Worm (Caenorhabditis elegans) whole organism, young adult: ENCODE data around the gene M03F8.6.

Source experiments
- B0035.1 ChIP-seq: sonication (generic microtip); optimal IDR thresholded peaks from 2 replicates; lab custom pipeline; 2016; ENCODE audit warnings: missing genetic modification characterization, mild to moderate bottlenecking, missing compliant biosample characterization, missing genotype, missing genetic modification reagents
- C06A6.2 ChIP-seq: fragments of 200-800 bp; sonication (Bioruptor generic); conservative IDR thresholded peaks from 2 replicates; pipeline ENCODE4 v1.3.6; 2022; ENCODE audit warnings: missing genetic modification characterization, missing compliant biosample characterization
- D2030.7 ChIP-seq: fragments of 200-800 bp; sonication (Bioruptor generic); IDR thresholded peaks from 2 replicates; pipeline ENCODE4 v1.3.6; 2022; ENCODE audit warnings: missing genetic modification reagents, missing genetic modification characterization, missing compliant biosample characterization
- F55B11.4 ChIP-seq: sonication (generic microtip); optimal IDR thresholded peaks from 2 replicates; lab custom pipeline; 2016; ENCODE audit warnings: missing compliant biosample characterization, missing genetic modification characterization, borderline replicate concordance; ENCODE audit not compliant: insufficient read depth
- F57A8.1 ChIP-seq: fragments of 200-800 bp; sonication (Bioruptor generic); optimal IDR thresholded peaks from 2 replicates; lab custom pipeline; 2018; ENCODE audit warnings: mild to moderate bottlenecking, missing genetic modification characterization, moderate library complexity, missing compliant biosample characterization
- K12H6.12 ChIP-seq: fragments of 200-800 bp; sonication (Bioruptor generic); optimal IDR thresholded peaks from 2 replicates; lab custom pipeline; 2018; ENCODE audit warnings: mild to moderate bottlenecking, missing genetic modification characterization, missing compliant biosample characterization
- T07F8.4 ChIP-seq: sonication (generic microtip); optimal IDR thresholded peaks from 2 replicates; lab custom pipeline; 2016; ENCODE audit warnings: mild to moderate bottlenecking, missing genetic modification characterization, moderate library complexity, missing compliant biosample characterization
- ama-1 ChIP-seq, 3 experiments: fragments of 150-350 bp in 1 of 3; sonication (generic microtip) in 2 of 3; optimal IDR thresholded peaks; 2 replicates each; lab custom pipeline; 2014 to 2018; ENCODE audit warnings: missing biosample characterization in 2 of 3, missing genetic modification characterization in 2 of 3, missing genetic modification reagents in 2 of 3
- aptf-2 ChIP-seq: fragments of 200-800 bp; sonication (Bioruptor generic); conservative IDR thresholded peaks from 2 replicates; pipeline ENCODE4 v1.3.6; 2022; ENCODE audit warnings: missing genetic modification reagents, missing genetic modification characterization, missing compliant biosample characterization
- bed-1 ChIP-seq: fragments of 200-800 bp; sonication (Bioruptor generic); IDR thresholded peaks from 2 replicates; pipeline ENCODE4 v1.3.6; 2022; ENCODE audit warnings: missing genetic modification reagents, missing genetic modification characterization, missing compliant biosample characterization
- bed-2 ChIP-seq: fragments of 200-800 bp; sonication (Bioruptor generic); IDR thresholded peaks from 2 replicates; pipeline ENCODE4 v1.3.6; 2022; ENCODE audit warnings: missing genetic modification reagents, missing genetic modification characterization, missing compliant biosample characterization
- ceh-100 ChIP-seq: fragments of 200-800 bp; sonication (Bioruptor generic); IDR thresholded peaks from 2 replicates; pipeline ENCODE4 v1.3.6; 2022; ENCODE audit warnings: missing genetic modification reagents, missing genetic modification characterization, missing compliant biosample characterization
- dpff-1 ChIP-seq: sonication (generic microtip); optimal IDR thresholded peaks from 2 replicates; lab custom pipeline; 2017; ENCODE audit warnings: mild to moderate bottlenecking, missing genetic modification characterization, missing compliant biosample characterization
- efl-1 ChIP-seq: fragments of 150-350 bp; optimal IDR thresholded peaks from 2 replicates; lab custom pipeline; 2014; ENCODE audit warnings: missing biosample characterization, missing genetic modification reagents, missing genetic modification characterization
- gei-17 ChIP-seq: fragments of 200-800 bp; sonication (Bioruptor generic); optimal IDR thresholded peaks from 2 replicates; lab custom pipeline; 2018; ENCODE audit warnings: mild to moderate bottlenecking, missing genetic modification characterization, missing compliant biosample characterization
- hlh-12 ChIP-seq: sonication (generic microtip); optimal IDR thresholded peaks from 2 replicates; lab custom pipeline; 2016; ENCODE audit warnings: missing genetic modification characterization, missing compliant biosample characterization
- hmg-1.2 ChIP-seq: fragments of 200-800 bp; sonication (Bioruptor generic); IDR thresholded peaks from 2 replicates; pipeline ENCODE4 v1.3.6; 2022; ENCODE audit warnings: missing genetic modification reagents, missing genetic modification characterization, missing compliant biosample characterization
- hmg-20 ChIP-seq: fragments of 200-800 bp; sonication (Bioruptor generic); IDR thresholded peaks from 2 replicates; pipeline ENCODE4 v1.3.6; 2022; ENCODE audit warnings: missing genetic modification reagents, missing genetic modification characterization, missing compliant biosample characterization
- let-607 ChIP-seq, 2 experiments: fragments of 200-800 bp in 1 of 2; sonication (Bioruptor generic) in 1 of 2; sonication (generic microtip) in 1 of 2; optimal IDR thresholded peaks; 2 replicates each; lab custom pipeline; 2016 to 2018; ENCODE audit warnings: mild to moderate bottlenecking in 2 of 2, missing compliant biosample characterization in 2 of 2, missing genetic modification characterization in 2 of 2, moderate library complexity in 2 of 2, missing genotype in 1 of 2
- lin-40 ChIP-seq: sonication (generic microtip); optimal IDR thresholded peaks from 2 replicates; lab custom pipeline; 2016; ENCODE audit warnings: missing genetic modification characterization, mild to moderate bottlenecking, missing compliant biosample characterization, missing genotype, missing genetic modification reagents
- madf-6 ChIP-seq: fragments of 200-800 bp; sonication (Bioruptor generic); IDR thresholded peaks from 2 replicates; pipeline ENCODE4 v1.3.6; 2022; ENCODE audit warnings: missing genetic modification reagents, missing genetic modification characterization, missing compliant biosample characterization
- madf-8 ChIP-seq: fragments of 200-800 bp; sonication (Bioruptor generic); conservative IDR thresholded peaks from 2 replicates; pipeline ENCODE4 v1.3.6; 2022; ENCODE audit warnings: missing genetic modification reagents, missing genetic modification characterization, missing compliant biosample characterization
- mel-28 ChIP-seq: sonication (generic microtip); optimal IDR thresholded peaks from 2 replicates; lab custom pipeline; 2016; ENCODE audit warnings: borderline replicate concordance, mild to moderate bottlenecking, missing genetic modification characterization, missing compliant biosample characterization
- mxl-1 ChIP-seq: sonication (generic microtip); optimal IDR thresholded peaks from 2 replicates; lab custom pipeline; 2016; ENCODE audit warnings: missing genetic modification characterization, missing compliant biosample characterization
- nhr-179 ChIP-seq: sonication (generic microtip); optimal IDR thresholded peaks from 2 replicates; lab custom pipeline; 2016; ENCODE audit warnings: mild to moderate bottlenecking, missing genetic modification characterization, missing compliant biosample characterization
- nhr-27 ChIP-seq: fragments of 200-800 bp; sonication (Bioruptor generic); optimal IDR thresholded peaks from 2 replicates; lab custom pipeline; 2018; ENCODE audit warnings: mild to moderate bottlenecking, missing genetic modification characterization, moderate library complexity, missing compliant biosample characterization
- pha-4 ChIP-seq: fragments of 150-350 bp; sonication (generic microtip); optimal IDR thresholded peaks from 2 replicates; lab custom pipeline; 2014; ENCODE audit warnings: missing biosample characterization, missing genetic modification reagents, missing genetic modification characterization
- snpc-3.4 ChIP-seq: sonication (generic microtip); optimal IDR thresholded peaks from 2 replicates; lab custom pipeline; 2017; ENCODE audit warnings: missing genetic modification characterization, mild to moderate bottlenecking, missing compliant biosample characterization, antibody characterized with exemption, moderate library complexity, missing genotype, missing genetic modification reagents
- somi-1 ChIP-seq: fragments of 200-800 bp; sonication (Bioruptor generic); optimal IDR thresholded peaks from 2 replicates; lab custom pipeline; 2018; ENCODE audit warnings: mild to moderate bottlenecking, missing genetic modification characterization, missing compliant biosample characterization
- tbx-9 ChIP-seq: sonication (generic microtip); optimal IDR thresholded peaks from 2 replicates; lab custom pipeline; 2016; ENCODE audit warnings: borderline replicate concordance, missing genetic modification characterization, inconsistent platforms, missing compliant biosample characterization
- tlf-1 ChIP-seq: fragments of 200-800 bp; sonication (Bioruptor generic); optimal IDR thresholded peaks from 2 replicates; lab custom pipeline; 2018; ENCODE audit warnings: mild to moderate bottlenecking, missing genetic modification characterization, missing compliant biosample characterization
- zfh-2 ChIP-seq: fragments of 200-800 bp; sonication (Bioruptor generic); conservative IDR thresholded peaks from 2 replicates; pipeline ENCODE4 v1.3.6; 2022; ENCODE audit warnings: missing genetic modification reagents, missing genetic modification characterization, missing compliant biosample characterization
- zim-3 ChIP-seq: sonication (generic microtip); optimal IDR thresholded peaks from 2 replicates; lab custom pipeline; 2017; ENCODE audit warnings: mild to moderate bottlenecking, missing genetic modification characterization, moderate library complexity, missing compliant biosample characterization
- ztf-18 ChIP-seq: sonication (generic microtip); optimal IDR thresholded peaks from 2 replicates; lab custom pipeline; 2016; ENCODE audit warnings: missing genotype, mild to moderate bottlenecking, missing genetic modification characterization, missing compliant biosample characterization
- ztf-26 ChIP-seq: sonication (generic microtip); optimal IDR thresholded peaks from 2 replicates; lab custom pipeline; 2017; ENCODE audit warnings: missing genetic modification characterization, missing compliant biosample characterization
- ztf-28 ChIP-seq: fragments of 200-800 bp; sonication (Bioruptor generic); IDR thresholded peaks from 2 replicates; pipeline ENCODE4 v1.3.6; 2022; ENCODE audit warnings: missing genetic modification reagents, missing genetic modification characterization, missing compliant biosample characterization
- ztf-6 ChIP-seq: fragments of 200-800 bp; sonication (Bioruptor generic); IDR thresholded peaks from 2 replicates; pipeline ENCODE4 v1.3.6; 2022; ENCODE audit warnings: missing genetic modification reagents, missing genetic modification characterization, missing compliant biosample characterization

Gene M03F8.6

ce11 chrV:5990383-5990782, 35.7 kb upstream of the M03F8.6 start, which contains the start of gene fut-8:
Gene fut-8, minus strand, starts transcription at chrV:5990483.
- TF ChIP-seq somi-1 (GFP tag; lab: Kevin White, UChicago): no peak
- TF ChIP-seq tbx-9: no peak
- TF ChIP-seq hmg-20 (GFP tag; lab: Robert Waterston, UW): no peak
- TF ChIP-seq lin-40 (tag; lab: Kevin White, UChicago): no peak
- TF ChIP-seq zfh-2 (GFP tag; lab: Robert Waterston, UW): no peak
- no peak for TF ChIP-seq gei-17
- no peak for TF ChIP-seq ama-1 (optimal IDR thresholded peaks at IDR 0.05; lab: Kevin White, UChicago)
- TF ChIP-seq ama-1 (GFP tag; optimal IDR thresholded peaks at IDR 0.05; lab: Kevin White, UChicago): no peak
- no peak for TF ChIP-seq F55B11.4
- TF ChIP-seq bed-1 (GFP tag; lab: Robert Waterston, UW): no peak
- no peak for TF ChIP-seq aptf-2 (GFP tag; lab: Robert Waterston, UW)
- no peak for TF ChIP-seq pha-4 (tag; lab: Kevin White, UChicago)
- TF ChIP-seq ztf-18 (tag; lab: Kevin White, UChicago): no peak

DNA sequence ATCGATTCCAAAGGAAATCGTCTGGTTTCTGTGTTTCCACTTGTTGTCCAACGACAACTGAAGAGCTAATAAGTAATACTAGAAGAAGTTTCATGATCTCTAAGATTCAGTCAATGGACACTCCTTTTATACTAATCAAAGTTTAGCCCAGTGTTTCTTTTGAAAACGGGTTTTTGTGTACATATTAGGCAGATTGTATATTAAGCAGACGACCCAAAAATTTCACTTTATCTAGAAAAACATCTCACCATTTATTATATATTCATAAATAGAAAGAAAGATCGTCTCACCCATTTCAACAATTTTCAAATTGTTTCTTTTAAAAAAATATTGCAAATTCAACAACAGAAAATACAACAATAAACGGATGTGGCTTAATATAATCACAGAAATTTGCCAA, 32.1 kb upstream of the M03F8.6 start, which contains the start of gene C10F3.7:
C10F3.7 (minus strand) TSS at position 101 of the 400 bp plus-strand sequence.
- no peak for TF ChIP-seq B0035.1 (tag; lab: Kevin White, UChicago)
- no peak for TF ChIP-seq madf-8 (GFP tag; lab: Robert Waterston, UW)
- TF ChIP-seq gei-17: no peak
- no peak for TF ChIP-seq snpc-3.4 (tag; lab: Kevin White, UChicago)
- no peak for TF ChIP-seq hlh-12 (tag; lab: Kevin White, UChicago)
- TF ChIP-seq D2030.7 (GFP tag; lab: Robert Waterston, UW): no peak
- TF ChIP-seq nhr-179 (tag; lab: Kevin White, UChicago): no peak
- no peak for TF ChIP-seq K12H6.12 (tag; lab: Kevin White, UChicago)

ce11 chrV:5984244-5984643, 29.6 kb upstream of the M03F8.6 start:
- TF ChIP-seq aptf-2 (GFP tag; lab: Robert Waterston, UW): no peak
- TF ChIP-seq zim-3 (tag; lab: Kevin White, UChicago): no peak
- no peak for TF ChIP-seq mxl-1 (tag; lab: Kevin White, UChicago)
- no peak for TF ChIP-seq ztf-18 (tag; lab: Kevin White, UChicago)
- no peak for TF ChIP-seq mel-28 (tag; lab: Kevin White, UChicago)
- TF ChIP-seq dpff-1 (tag; lab: Kevin White, UChicago): no peak
- no peak for TF ChIP-seq ceh-100
- TF ChIP-seq ztf-6 (GFP tag; lab: Robert Waterston, UW): no peak
- no peak for TF ChIP-seq efl-1 (GFP tag; lab: Kevin White, UChicago)
- no peak for TF ChIP-seq T07F8.4
- no peak for TF ChIP-seq bed-1 (GFP tag; lab: Robert Waterston, UW)
- no peak for TF ChIP-seq madf-6 (GFP tag; lab: Robert Waterston, UW)
- no peak for TF ChIP-seq ztf-28 (GFP tag; lab: Robert Waterston, UW)
- TF ChIP-seq F57A8.1 (GFP tag; lab: Kevin White, UChicago): no peak
- no peak for TF ChIP-seq ztf-26 (tag; lab: Kevin White, UChicago)
- no peak for TF ChIP-seq bed-2 (GFP tag; lab: Robert Waterston, UW)
- no peak for TF ChIP-seq F55B11.4
- TF ChIP-seq C06A6.2 (GFP tag; lab: Robert Waterston, UW): no peak
- TF ChIP-seq let-607 (tag; optimal IDR thresholded peaks at IDR 0.05; lab: Kevin White, UChicago): no peak

DNA sequence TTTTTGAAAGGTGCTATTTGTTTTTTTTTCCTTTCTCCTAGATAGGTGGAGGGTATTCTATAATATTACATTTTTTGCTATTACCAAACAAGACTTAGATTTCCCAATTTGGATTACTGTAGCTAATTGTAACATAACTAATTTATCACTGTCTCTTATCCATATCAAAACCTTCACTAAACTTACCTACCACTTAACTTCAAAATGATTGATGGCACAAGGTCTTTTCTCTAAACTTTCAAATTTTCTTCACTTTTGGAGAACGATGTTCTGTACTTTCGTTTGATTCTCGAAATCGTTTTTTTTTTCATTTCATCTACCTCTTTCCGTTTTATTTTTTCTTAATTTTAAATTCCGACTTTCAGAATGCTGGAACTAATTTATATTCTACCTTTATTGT, 28.7 kb upstream of the M03F8.6 start, which contains the start of gene dhs-16:
dhs-16 (plus strand) TSS at position 366 of the 400 bp plus-strand sequence.
- TF ChIP-seq pha-4 (tag; lab: Kevin White, UChicago) (no peak), tlf-1 (GFP tag; lab: Kevin White, UChicago) (no peak), nhr-27 (tag; lab: Kevin White, UChicago) (no peak), hmg-1.2 (GFP tag; lab: Robert Waterston, UW) (no peak), ztf-28 (GFP tag; lab: Robert Waterston, UW) (no peak), D2030.7 (GFP tag; lab: Robert Waterston, UW) (no peak)
